Fruit fly (Drosophila melanogaster): ENCODE measurements around the gene CG2260.

CG2260 gene

DNA sequence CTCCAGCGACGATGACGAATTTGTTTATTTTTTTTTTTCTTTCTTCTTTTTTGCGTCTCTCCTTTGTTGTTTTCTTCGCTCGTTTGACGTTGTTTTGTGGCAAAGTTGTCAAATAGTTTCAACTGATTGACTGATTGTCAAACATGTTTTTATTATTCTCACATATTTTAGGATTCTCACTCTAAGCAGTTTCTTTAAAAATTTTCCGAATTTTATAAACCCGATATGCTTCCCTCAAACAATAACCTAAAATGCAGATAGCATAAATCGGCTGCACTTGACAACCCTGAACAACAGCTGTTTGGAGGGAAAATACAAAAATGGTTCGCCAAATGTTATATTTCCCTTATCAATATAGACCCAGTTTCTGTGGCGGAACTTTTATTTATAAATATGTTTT, 22.6 kb upstream of the CG2260 start, which contains the start of gene CG17982 (continued):
- TF ChIP-seq lov (optimal IDR thresholded peaks at IDR 0.05) = no peak
- peak; percentile 76; the same call in 1 of the 3 replicates for TF ChIP-seq lov (GFP tag; IDR thresholded peaks at IDR 0.05)
- TF ChIP-seq Tbp (GFP tag; optimal IDR thresholded peaks at IDR 0.05) = no peak
- TF ChIP-seq vvl (GFP tag; IDR thresholded peaks at IDR 0.05) = peak; percentile 87
- TF ChIP-seq hbn (GFP tag; IDR thresholded peaks at IDR 0.05; ENCODE audit: partially characterized antibody) = peak; percentile 16; the same call in 1 of the 2 replicates
- peak; percentile 85 for TF ChIP-seq zfh1 (GFP tag; IDR thresholded peaks at IDR 0.05)
- TF ChIP-seq dysf (GFP tag; IDR thresholded peaks at IDR 0.05) = peak; percentile 81
- no peak for TF ChIP-seq hb (GFP tag; IDR thresholded peaks at IDR 0.05; ENCODE audit: partially characterized antibody)
- peak; percentile 18 for TF ChIP-seq ab (GFP tag; optimal IDR thresholded peaks at IDR 0.05)
- peak; percentile 84 for TF ChIP-seq Antp (GFP tag; optimal IDR thresholded peaks at IDR 0.05)
- peak; percentile 63 for TF ChIP-seq CG1792 (GFP tag; optimal IDR thresholded peaks at IDR 0.05)
- TF ChIP-seq Dad (GFP tag; optimal IDR thresholded peaks at IDR 0.05) = peak; percentile 81
- TF ChIP-seq CG7271 (tag; optimal IDR thresholded peaks at IDR 0.05) = peak; percentile 45
- peak; percentile 79 for TF ChIP-seq CG9727 (GFP tag; optimal IDR thresholded peaks at IDR 0.05)
- TF ChIP-seq jing (GFP tag; optimal IDR thresholded peaks at IDR 0.05) = no peak
- peak; percentile 64 for TF ChIP-seq CG3163 (GFP tag; optimal IDR thresholded peaks at IDR 0.05)
- TF ChIP-seq scrt (GFP tag; optimal IDR thresholded peaks at IDR 0.05) = peak; percentile 71
- peak; percentile 71 for TF ChIP-seq CG14050 (GFP tag; IDR thresholded peaks at IDR 0.05)
- TF ChIP-seq ato (GFP tag; IDR thresholded peaks at IDR 0.05; ENCODE audit: partially characterized antibody) = no peak
- TF ChIP-seq repo (GFP tag; optimal IDR thresholded peaks at IDR 0.05) = peak; percentile 79
- TF ChIP-seq Optix (GFP tag; IDR thresholded peaks at IDR 0.05) = peak; percentile 69; the same call in 2 of the 3 replicates
- peak; percentile 83 for TF ChIP-seq CG34422 (GFP tag; IDR thresholded peaks at IDR 0.05)
- peak; percentile 87 for TF ChIP-seq corto (GFP tag; optimal IDR thresholded peaks at IDR 0.05)
- TF ChIP-seq CG10321 (GFP tag; IDR thresholded peaks at IDR 0.05) = no peak
- peak; percentile 76 for TF ChIP-seq CG12071 (GFP tag; optimal IDR thresholded peaks at IDR 0.05)
- TF ChIP-seq CG17829 (tag; optimal IDR thresholded peaks at IDR 0.05) = peak; percentile 85
- peak; percentile 78 for TF ChIP-seq HLH3B (GFP tag; IDR thresholded peaks at IDR 0.05)
- peak; percentile 12 for TF ChIP-seq CG30431 (GFP tag; optimal IDR thresholded peaks at IDR 0.05)
- peak; percentile 61; the same call in 1 of the 2 replicates for TF ChIP-seq aop (GFP tag; IDR thresholded peaks at IDR 0.05)
- TF ChIP-seq eve (GFP tag; optimal IDR thresholded peaks at IDR 0.05) = no peak
- peak; percentile 84 for TF ChIP-seq Dip3 (GFP tag; optimal IDR thresholded peaks at IDR 0.05)
- TF ChIP-seq rib (GFP tag; IDR thresholded peaks at IDR 0.05) = peak; percentile 64; the same call in 1 of the 2 replicates
- TF ChIP-seq Dref (GFP tag; IDR thresholded peaks at IDR 0.05) = no peak; the same call in 1 of the 2 replicates
- no peak for TF ChIP-seq CG16813 (GFP tag; IDR thresholded peaks at IDR 0.05; ENCODE audit: partially characterized antibody)
- TF ChIP-seq cas (GFP tag; IDR thresholded peaks at IDR 0.05) = peak; percentile 58; the same call in 1 of the 2 replicates
- TF ChIP-seq odd (GFP tag; optimal IDR thresholded peaks at IDR 0.05) = peak; percentile 73
- peak; percentile 86 for TF ChIP-seq chn (GFP tag; optimal IDR thresholded peaks at IDR 0.05)
- TF ChIP-seq CG6683 (GFP tag; optimal IDR thresholded peaks at IDR 0.05) = peak; percentile 32
- TF ChIP-seq CG10147 (GFP tag; optimal IDR thresholded peaks at IDR 0.05) = peak; percentile 76
- peak; percentile 73 for TF ChIP-seq btn (GFP tag; optimal IDR thresholded peaks at IDR 0.05)
- TF ChIP-seq CG8359 (GFP tag; optimal IDR thresholded peaks at IDR 0.05; ENCODE audit: borderline replicate concordance) = peak; percentile 4
- no peak for TF ChIP-seq peb (GFP tag; IDR thresholded peaks at IDR 0.05)
- TF ChIP-seq pb (GFP tag; optimal IDR thresholded peaks at IDR 0.05) = peak; percentile 62
- TF ChIP-seq Awh (GFP tag; IDR thresholded peaks at IDR 0.05) = peak; percentile 53; the same call in 1 of the 2 replicates
- TF ChIP-seq gt (GFP tag; IDR thresholded peaks at IDR 0.05) = no peak
- TF ChIP-seq gsb-n (tag; optimal IDR thresholded peaks at IDR 0.05) = peak; percentile 75
- TF ChIP-seq CG18011 (GFP tag; optimal IDR thresholded peaks at IDR 0.05) = peak; percentile 73
- TF ChIP-seq CG10654 (GFP tag; optimal IDR thresholded peaks at IDR 0.05) = peak; percentile 73
- peak; percentile 80 for TF ChIP-seq fd3F (GFP tag; optimal IDR thresholded peaks at IDR 0.05)
- TF ChIP-seq Vsx1 (GFP tag; optimal IDR thresholded peaks at IDR 0.05) = no peak
- TF ChIP-seq shn (GFP tag; optimal IDR thresholded peaks at IDR 0.05) = peak; percentile 80

Data from whole organism, embryonic.